Worm (Caenorhabditis elegans) whole organism, L1 larva: ENCODE results near the gene F49C12.11.
A peak's percentile ranks its signal among the peaks of the same experiment; 100 is the strongest.

ENCODE experiments used
- C16A3.4 ChIP-seq: fragments of 150-350 bp; optimal IDR thresholded peaks from 2 replicates; lab custom pipeline; 2014; ENCODE audit warnings: missing biosample characterization, missing genetic modification characterization
- C34B4.2 ChIP-seq: sonication (generic microtip); optimal IDR thresholded peaks from 2 replicates; lab custom pipeline; 2017; ENCODE audit warnings: mild to moderate bottlenecking, missing genetic modification characterization, missing compliant biosample characterization
- F16B12.6 ChIP-seq: fragments of 150-350 bp; optimal IDR thresholded peaks from 2 replicates; lab custom pipeline; 2014; ENCODE audit warnings: missing biosample characterization, missing genetic modification characterization
- Y116A8C.19 ChIP-seq: sonication (generic microtip); optimal IDR thresholded peaks from 2 replicates; lab custom pipeline; 2016; ENCODE audit warnings: missing compliant biosample characterization, missing genetic modification characterization, borderline replicate concordance
- alr-1 ChIP-seq: fragments of 200-800 bp; sonication (Bioruptor generic); optimal IDR thresholded peaks from 2 replicates; lab custom pipeline; 2018; ENCODE audit warnings: borderline replicate concordance, mild to moderate bottlenecking, missing genetic modification characterization, missing compliant biosample characterization
- aly-2 ChIP-seq: fragments of 150-350 bp; optimal IDR thresholded peaks from 2 replicates; lab custom pipeline; 2014; ENCODE audit warnings: missing biosample characterization, missing genetic modification characterization
- ama-1 ChIP-seq: fragments of 150-350 bp; optimal IDR thresholded peaks from 2 replicates; lab custom pipeline; 2014
- blmp-1 ChIP-seq: fragments of 150-350 bp; optimal IDR thresholded peaks from 2 replicates; lab custom pipeline; 2014; ENCODE audit warnings: missing biosample characterization, missing genetic modification characterization
- ceh-63 ChIP-seq: fragments of 200-800 bp; sonication (Bioruptor generic); optimal IDR thresholded peaks from 2 replicates; lab custom pipeline; 2018; ENCODE audit warnings: mild to moderate bottlenecking, missing genetic modification characterization, missing compliant biosample characterization
- ceh-88 ChIP-seq: fragments of 200-800 bp; sonication (Bioruptor generic); IDR thresholded peaks from 2 replicates; pipeline ENCODE4 v1.3.6; 2022; ENCODE audit warnings: missing genetic modification characterization, missing compliant biosample characterization
- dpl-1 ChIP-seq, 3 experiments: fragments of 150-350 bp in 2 of 3; sonication (generic microtip) in 1 of 3; optimal IDR thresholded peaks; 2 replicates each; lab custom pipeline; 2014 to 2017; ENCODE audit warnings: missing biosample characterization in 3 of 3, missing genetic modification characterization in 3 of 3, missing genetic modification reagents in 3 of 3
- efl-1 ChIP-seq, 4 experiments: fragments of 150-350 bp; optimal IDR thresholded peaks in 3 of 4; peaks in 1 of 4; 1 replicate in 1 of 4; 2 replicates in 3 of 4; lab custom pipeline; 2014; ENCODE audit warnings: missing biosample characterization in 2 of 4, missing genetic modification characterization in 2 of 4, missing genetic modification reagents in 2 of 4
- egl-13 ChIP-seq: sonication (generic microtip); optimal IDR thresholded peaks from 2 replicates; lab custom pipeline; 2016; ENCODE audit warnings: missing genotype, missing genetic modification reagents, missing genetic modification characterization, missing compliant biosample characterization
- fkh-8 ChIP-seq: sonication (generic microtip); optimal IDR thresholded peaks from 2 replicates; lab custom pipeline; 2016; ENCODE audit warnings: mild to moderate bottlenecking, missing genetic modification characterization, missing compliant biosample characterization
- hlh-17 ChIP-seq: fragments of 200-800 bp; sonication (Bioruptor generic); optimal IDR thresholded peaks from 2 replicates; lab custom pipeline; 2018; ENCODE audit warnings: missing genetic modification characterization, mild to moderate bottlenecking, missing compliant biosample characterization, moderate library complexity, borderline replicate concordance
- hpl-2 ChIP-seq: fragments of 150-350 bp; optimal IDR thresholded peaks from 2 replicates; lab custom pipeline; 2014; ENCODE audit warnings: missing biosample characterization, missing genetic modification reagents, missing genetic modification characterization
- jun-1 ChIP-seq: fragments of 150-350 bp; optimal IDR thresholded peaks from 2 replicates; lab custom pipeline; 2014; ENCODE audit warnings: missing biosample characterization, missing genetic modification reagents, missing genetic modification characterization
- lin-13 ChIP-seq: fragments of 150-350 bp; optimal IDR thresholded peaks from 2 replicates; lab custom pipeline; 2014; ENCODE audit warnings: missing biosample characterization, missing genetic modification reagents, missing genetic modification characterization
- lin-14 ChIP-seq: fragments of 200-800 bp; sonication (Bioruptor generic); optimal IDR thresholded peaks from 2 replicates; lab custom pipeline; 2018; ENCODE audit warnings: mild to moderate bottlenecking, missing genetic modification characterization, moderate library complexity, missing compliant biosample characterization
- lin-35 ChIP-seq, 2 experiments: fragments of 150-350 bp; optimal IDR thresholded peaks; 2 replicates each; lab custom pipeline; 2014; ENCODE audit warnings: missing biosample characterization in 2 of 2, missing genetic modification characterization in 2 of 2, missing genetic modification reagents in 2 of 2
- lin-39 ChIP-seq: fragments of 150-350 bp; optimal IDR thresholded peaks from 2 replicates; lab custom pipeline; 2014; ENCODE audit warnings: missing biosample characterization, missing genetic modification reagents, missing genetic modification characterization
- lsy-2 ChIP-seq, 2 experiments: fragments of 150-350 bp; optimal IDR thresholded peaks; 2 replicates each; lab custom pipeline; 2014; ENCODE audit warnings: missing biosample characterization in 2 of 2, missing genetic modification characterization in 2 of 2
- mab-9 ChIP-seq: fragments of 200-800 bp; sonication (Bioruptor generic); IDR thresholded peaks from 2 replicates; pipeline ENCODE4 v1.3.6; 2022; ENCODE audit warnings: missing genetic modification reagents, missing genetic modification characterization, missing compliant biosample characterization
- mdl-1 ChIP-seq, 2 experiments: fragments of 150-350 bp; optimal IDR thresholded peaks; 2 replicates each; lab custom pipeline; 2014 to 2017; ENCODE audit warnings: missing biosample characterization in 2 of 2, missing genetic modification characterization in 2 of 2, inconsistent platforms in 1 of 2
- nhr-11 ChIP-seq: fragments of 150-350 bp; optimal IDR thresholded peaks from 2 replicates; lab custom pipeline; 2014; ENCODE audit warnings: missing biosample characterization, missing genetic modification characterization
- nhr-19 ChIP-seq: fragments of 200-800 bp; sonication (Bioruptor generic); conservative IDR thresholded peaks from 2 replicates; pipeline ENCODE4 v1.3.6; 2022; ENCODE audit warnings: missing genetic modification characterization, missing compliant biosample characterization
- nhr-20 ChIP-seq: sonication (generic microtip); optimal IDR thresholded peaks from 2 replicates; lab custom pipeline; 2016; ENCODE audit warnings: mild to moderate bottlenecking, missing genetic modification characterization, missing compliant biosample characterization
- nhr-237 ChIP-seq: fragments of 150-350 bp; optimal IDR thresholded peaks from 2 replicates; lab custom pipeline; 2014; ENCODE audit warnings: missing biosample characterization, missing genetic modification characterization
- nhr-28 ChIP-seq: fragments of 150-350 bp; optimal IDR thresholded peaks from 2 replicates; lab custom pipeline; 2014; ENCODE audit warnings: missing biosample characterization, missing genetic modification characterization
- nhr-47 ChIP-seq: sonication (generic microtip); optimal IDR thresholded peaks from 2 replicates; lab custom pipeline; 2016; ENCODE audit warnings: mild to moderate bottlenecking, missing genetic modification characterization, moderate library complexity, missing compliant biosample characterization
- nhr-84 ChIP-seq: sonication (generic microtip); optimal IDR thresholded peaks from 2 replicates; lab custom pipeline; 2017; ENCODE audit warnings: missing biosample characterization, missing genetic modification characterization
- nhr-90 ChIP-seq: sonication (generic microtip); optimal IDR thresholded peaks from 2 replicates; lab custom pipeline; 2016; ENCODE audit warnings: mild to moderate bottlenecking, missing genetic modification characterization, missing compliant biosample characterization; ENCODE audit not compliant: poor library complexity
- pax-3 ChIP-seq: fragments of 200-800 bp; sonication (Bioruptor generic); optimal IDR thresholded peaks from 2 replicates; lab custom pipeline; 2018; ENCODE audit warnings: mild to moderate bottlenecking, missing genetic modification characterization, moderate library complexity, missing compliant biosample characterization
- pqm-1 ChIP-seq: sonication (generic microtip); optimal IDR thresholded peaks from 3 replicates; lab custom pipeline; 2017; ENCODE audit warnings: missing biosample characterization, missing genetic modification characterization
- sup-37 ChIP-seq: fragments of 200-800 bp; sonication (Bioruptor generic); optimal IDR thresholded peaks from 2 replicates; lab custom pipeline; 2018; ENCODE audit warnings: mild to moderate bottlenecking, missing genetic modification characterization, missing compliant biosample characterization
- swsn-7 ChIP-seq: sonication (generic microtip); optimal IDR thresholded peaks from 2 replicates; lab custom pipeline; 2016; ENCODE audit warnings: missing genetic modification characterization, missing compliant biosample characterization
- tbx-2 ChIP-seq: sonication (generic microtip); optimal IDR thresholded peaks from 2 replicates; lab custom pipeline; 2016; ENCODE audit warnings: missing genetic modification characterization, missing compliant biosample characterization
- unc-98 ChIP-seq: fragments of 200-800 bp; sonication (Bioruptor generic); IDR thresholded peaks from 2 replicates; pipeline ENCODE4 v1.3.6; 2022; ENCODE audit warnings: missing genetic modification characterization, missing compliant biosample characterization
- ztf-4 ChIP-seq: fragments of 150-350 bp; optimal IDR thresholded peaks from 2 replicates; lab custom pipeline; 2014; ENCODE audit warnings: missing biosample characterization, missing genetic modification characterization

F49C12.11 gene

DNA sequence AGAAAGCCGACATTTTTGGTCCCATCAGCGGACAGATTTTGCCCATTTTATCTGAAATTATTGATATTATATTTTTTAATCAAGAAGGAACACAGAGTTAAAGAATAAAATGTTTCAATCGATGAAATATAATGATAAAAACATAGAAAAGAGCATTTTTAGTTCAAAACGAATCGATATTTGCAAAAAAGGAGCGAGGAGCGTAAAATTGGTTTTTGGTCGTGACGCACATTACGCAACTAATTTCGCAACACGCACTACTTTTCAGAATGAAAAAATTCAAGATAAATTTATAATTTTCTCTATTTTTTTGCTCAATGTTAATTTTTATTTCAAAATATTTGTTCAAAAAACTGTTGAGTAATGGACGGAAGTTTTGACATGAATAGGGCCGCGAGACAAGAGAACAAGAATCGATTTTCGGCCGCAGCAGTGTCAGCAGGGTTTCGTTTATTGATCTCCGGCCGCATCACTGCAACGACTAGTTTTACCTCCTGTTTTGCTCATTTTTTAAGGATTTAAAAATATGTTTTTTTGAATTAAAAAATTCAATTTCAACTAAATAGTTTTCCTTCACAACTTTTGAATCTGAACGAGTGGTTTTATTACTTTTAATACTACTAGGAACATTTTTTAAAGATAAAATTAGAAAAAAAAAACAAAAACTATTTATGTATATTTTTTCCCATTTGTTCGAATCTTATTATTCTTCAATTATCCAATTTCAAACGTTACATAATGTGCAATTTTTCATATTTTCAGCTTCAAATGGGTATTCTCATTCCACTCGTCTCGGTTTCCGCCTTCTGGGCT is 2.1 kb downstream of the F49C12.11 start, which contains the start of the genes F49C12.12 and vha-17 (continued):
- TF ChIP-seq pax-3 (tag; lab: Kevin White, UChicago), result no peak
- no peak for TF ChIP-seq ztf-4 (tag; lab: Kevin White, UChicago)
- TF ChIP-seq nhr-84 (tag; lab: Kevin White, UChicago), result no peak
- TF ChIP-seq dpl-1 (GFP tag; optimal IDR thresholded peaks at IDR 0.05; lab: Kevin White, UChicago), result peak in 2 of 3 experiments; percentile 19 to 52
- peak; percentile 10 to 42 for TF ChIP-seq efl-1 (optimal IDR thresholded peaks at IDR 0.05; lab: Kevin White, UChicago)
- TF ChIP-seq efl-1 (GFP tag; optimal IDR thresholded peaks at IDR 0.05 in 1 of 2; lab: Kevin White, UChicago), result peak; percentile 27 to 34
- no peak for TF ChIP-seq mab-9 (GFP tag; lab: Robert Waterston, UW)
- TF ChIP-seq egl-13 (tag; lab: Kevin White, UChicago), result no peak
- no peak for TF ChIP-seq nhr-28
- TF ChIP-seq nhr-47 (tag; lab: Kevin White, UChicago), result peak; percentile 31
- TF ChIP-seq hpl-2 (GFP tag; lab: Kevin White, UChicago), result no peak
- peak; percentile 26 for TF ChIP-seq blmp-1 (tag; lab: Kevin White, UChicago)
- TF ChIP-seq, all 84 proteins: peak for 19

DNA sequence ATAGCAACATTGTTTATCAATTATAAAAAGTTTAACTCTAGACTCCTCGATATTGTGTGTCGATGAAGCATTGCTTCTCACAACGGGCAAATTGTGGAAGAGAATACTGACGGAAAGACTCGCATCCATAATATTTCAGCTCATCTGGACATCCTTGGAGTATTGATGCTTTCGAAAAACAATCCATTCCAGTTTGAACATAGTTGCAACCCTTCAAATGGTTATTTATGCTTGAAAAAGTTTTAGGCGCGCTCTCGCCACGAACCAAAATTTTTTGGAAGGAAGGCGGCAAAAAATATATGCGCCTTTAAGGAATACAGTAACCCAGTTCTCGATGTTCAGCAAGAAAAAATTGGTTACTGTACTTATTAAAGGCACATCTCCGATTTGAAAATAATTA is 3.3 kb downstream of the F49C12.11 start:
- TF ChIP-seq fkh-8 (tag; lab: Kevin White, UChicago), result no peak
- TF ChIP-seq tbx-2 (tag; lab: Kevin White, UChicago), result no peak
- peak; percentile 0 for TF ChIP-seq nhr-90 (tag; lab: Kevin White, UChicago)
- no peak for TF ChIP-seq jun-1 (tag; lab: Kevin White, UChicago)
- TF ChIP-seq nhr-47 (tag; lab: Kevin White, UChicago), result peak; percentile 7
- peak; percentile 8 for TF ChIP-seq hpl-2 (GFP tag; lab: Kevin White, UChicago)
- no peak for TF ChIP-seq efl-1 (optimal IDR thresholded peaks at IDR 0.05; lab: Kevin White, UChicago)
- peak in 1 of 2 experiments; percentile 68 for TF ChIP-seq efl-1 (GFP tag; optimal IDR thresholded peaks at IDR 0.05 in 1 of 2; lab: Kevin White, UChicago)
- peak in 1 of 2 experiments; percentile 6 for TF ChIP-seq lin-35 (GFP tag; optimal IDR thresholded peaks at IDR 0.05; lab: Kevin White, UChicago)

ce11 chrIV:9323989-9324506 is 4.9 kb downstream of the F49C12.11 start, which contains the start of the genes nspg-11 and F49C12.15:
Gene nspg-11 (minus strand): TSS chrIV:9324089.
Gene F49C12.15 (plus strand): TSS chrIV:9324456.
- TF ChIP-seq F16B12.6 (tag; lab: Kevin White, UChicago), result no peak
- no peak for TF ChIP-seq alr-1 (tag; lab: Kevin White, UChicago)
- no peak for TF ChIP-seq hlh-17 (GFP tag; lab: Kevin White, UChicago)
- TF ChIP-seq pqm-1, result no peak
- no peak for TF ChIP-seq lsy-2 (tag; optimal IDR thresholded peaks at IDR 0.05; lab: Kevin White, UChicago)
- TF ChIP-seq ceh-88 (GFP tag; lab: Robert Waterston, UW), result no peak
- TF ChIP-seq nhr-11 (tag; lab: Kevin White, UChicago), result no peak
- no peak for TF ChIP-seq lin-13 (GFP tag; lab: Kevin White, UChicago)
- TF ChIP-seq Y116A8C.19 (tag; lab: Kevin White, UChicago), result no peak
- TF ChIP-seq aly-2 (tag; lab: Kevin White, UChicago), result no peak
- no peak for TF ChIP-seq nhr-19 (GFP tag; lab: Robert Waterston, UW)
- TF ChIP-seq C16A3.4 (tag; lab: Kevin White, UChicago), result no peak
- TF ChIP-seq mdl-1 (tag; optimal IDR thresholded peaks at IDR 0.05; lab: Kevin White, UChicago), result no peak
- TF ChIP-seq ama-1 (lab: Kevin White, UChicago), result no peak
- TF ChIP-seq fkh-8 (tag; lab: Kevin White, UChicago), result no peak
- no peak for TF ChIP-seq dpl-1 (GFP tag; optimal IDR thresholded peaks at IDR 0.05; lab: Kevin White, UChicago)
- TF ChIP-seq egl-13 (tag; lab: Kevin White, UChicago), result no peak
- no peak for TF ChIP-seq lin-39
- no peak for TF ChIP-seq ceh-63

- TF ChIP-seq C34B4.2 (tag; lab: Kevin White, UChicago) (no peak), nhr-237 (tag; lab: Kevin White, UChicago) (no peak), F16B12.6 (tag; lab: Kevin White, UChicago) (no peak), dpl-1 (GFP tag; optimal IDR thresholded peaks at IDR 0.05; lab: Kevin White, UChicago) (no peak), egl-13 (tag; lab: Kevin White, UChicago) (no peak), unc-98 (GFP tag; lab: Robert Waterston, UW) (no peak), swsn-7 (tag; lab: Kevin White, UChicago) (no peak), lin-14 (no peak), sup-37 (GFP tag; lab: Kevin White, UChicago) (no peak), nhr-20 (tag; lab: Kevin White, UChicago) (no peak)
Measured at ce11 chrIV:9327706-9328105, 8.5 kb downstream of the F49C12.11 start, which contains the start of gene clec-183. Gene clec-183 (plus strand): TSS chrIV:9328006.
